Worm (Caenorhabditis elegans): ENCODE results near the gene ZK813.5.

ce11 chrX:3446011-3446410 lies 5.0 kb downstream of the ZK813.5 start, which contains the start of gene ZK813.1:
- no peak for TF ChIP-seq Y5F2A.4 (GFP tag; optimal IDR thresholded peaks at IDR 0.05)
- no peak for TF ChIP-seq lsy-2 (tag; optimal IDR thresholded peaks at IDR 0.05)
- TF ChIP-seq ZK546.5 (tag; optimal IDR thresholded peaks at IDR 0.05), result no peak
- TF ChIP-seq lin-13 (GFP tag; optimal IDR thresholded peaks at IDR 0.05), result no peak
- TF ChIP-seq skn-1 (tag; optimal IDR thresholded peaks at IDR 0.05), result no peak
- no peak for TF ChIP-seq nhr-28 (tag; optimal IDR thresholded peaks at IDR 0.05)
- TF ChIP-seq fkh-10 (GFP tag; optimal IDR thresholded peaks at IDR 0.05), result no peak
- no peak for TF ChIP-seq nhr-25 (tag; optimal IDR thresholded peaks at IDR 0.05; ENCODE audit: borderline replicate concordance, insufficient read depth)
- no peak for TF ChIP-seq lin-38 (GFP tag; IDR thresholded peaks at IDR 0.05)
- TF ChIP-seq vab-7 (GFP tag; IDR thresholded peaks at IDR 0.05), result no peak

All from whole organism, L4 larva.